Fruit fly (Drosophila melanogaster) whole organism, wandering third instar larva: Measurements from ENCODE around the gene cmet.
A peak's percentile ranks its signal among the peaks of the same experiment; 100 is the strongest.

Experiments used
- Abd-B ChIP-seq: fragments of >200 bp; optimal IDR thresholded peaks from 2 replicates; lab custom pipeline; 2017; ENCODE audit warnings: missing biosample characterization, missing genetic modification characterization
- CG32264 ChIP-seq: fragments of 200-800 bp; sonication (Bioruptor generic); optimal IDR thresholded peaks from 2 replicates; lab custom pipeline; 2016; ENCODE audit warnings: missing biosample characterization, missing genetic modification characterization
- CG9705 ChIP-seq: fragments of 200-800 bp; sonication (Bioruptor generic); optimal IDR thresholded peaks from 2 replicates; lab custom pipeline; 2018; ENCODE audit warnings: missing biosample characterization, mild to moderate bottlenecking, missing genetic modification characterization
- CrebA ChIP-seq: fragments of 200-800 bp; sonication (Bioruptor generic); optimal IDR thresholded peaks from 2 replicates; lab custom pipeline; 2016; ENCODE audit warnings: missing biosample characterization, mild to moderate bottlenecking, missing genetic modification characterization, borderline replicate concordance
- Dfd ChIP-seq: fragments of >200 bp; optimal IDR thresholded peaks from 2 replicates; lab custom pipeline; 2017; ENCODE audit warnings: missing biosample characterization, missing genetic modification characterization
- Dif ChIP-seq: fragments of 200-275, 200-300 bp; sonication (Bioruptor generic); optimal IDR thresholded peaks from 2 replicates; lab custom pipeline; 2018; ENCODE audit warnings: missing biosample characterization, missing genetic modification characterization; ENCODE audit not compliant: partially characterized antibody
- GATAd ChIP-seq: sonication (Bioruptor generic); optimal IDR thresholded peaks from 2 replicates; lab custom pipeline; 2016; ENCODE audit warnings: missing biosample characterization, missing genetic modification characterization
- HLH106 ChIP-seq: fragments of 200-800 bp; optimal IDR thresholded peaks from 3 replicates; lab custom pipeline; 2019; ENCODE audit warnings: missing biosample characterization, mild to moderate bottlenecking, missing genetic modification characterization, moderate library complexity
- Hnf4 ChIP-seq: fragments of 200-800 bp; sonication (Bioruptor generic); optimal IDR thresholded peaks from 2 replicates; lab custom pipeline; 2016; ENCODE audit warnings: missing biosample characterization, mild to moderate bottlenecking, missing genetic modification characterization
- Hr78 ChIP-seq: fragments of >200 bp; optimal IDR thresholded peaks from 2 replicates; lab custom pipeline; 2017; ENCODE audit warnings: missing biosample characterization, missing genetic modification characterization
- Jra ChIP-seq: sonication (Bioruptor generic); optimal IDR thresholded peaks from 2 replicates; lab custom pipeline; 2016; ENCODE audit warnings: missing biosample characterization, missing genetic modification characterization
- N ChIP-seq: fragments of >200 bp; optimal IDR thresholded peaks from 2 replicates; lab custom pipeline; 2018; ENCODE audit warnings: missing biosample characterization, missing external identifiers, missing genetic modification characterization
- OdsH ChIP-seq: fragments of 200-800 bp; sonication (Bioruptor generic); optimal IDR thresholded peaks from 2 replicates; lab custom pipeline; 2016; ENCODE audit warnings: missing biosample characterization, mild to moderate bottlenecking, missing genetic modification characterization
- Rel ChIP-seq, 2 experiments: fragments of 200-800 bp; sonication (Bioruptor generic) in 1 of 2; optimal IDR thresholded peaks; 2 replicates in 1 of 2; 3 replicates in 1 of 2; lab custom pipeline; 2016 to 2019; ENCODE audit warnings: mild to moderate bottlenecking in 2 of 2, missing biosample characterization in 2 of 2, missing genetic modification characterization in 2 of 2, moderate library complexity in 1 of 2
- Sp1 ChIP-seq: fragments of 200-800 bp; sonication (Bioruptor generic); optimal IDR thresholded peaks from 3 replicates; lab custom pipeline; 2019; ENCODE audit warnings: missing biosample characterization, mild to moderate bottlenecking, missing genetic modification characterization, moderate library complexity
- Vsx2 ChIP-seq: fragments of 200-300, 225-300 bp; sonication (Bioruptor generic); optimal IDR thresholded peaks from 2 replicates; lab custom pipeline; 2018; ENCODE audit warnings: missing biosample characterization, missing genetic modification characterization; ENCODE audit not compliant: partially characterized antibody
- br ChIP-seq: fragments of 200-800 bp; sonication (Bioruptor generic); optimal IDR thresholded peaks from 2 replicates; lab custom pipeline; 2016; ENCODE audit warnings: missing biosample characterization, missing genetic modification characterization
- brk ChIP-seq: fragments of 200-800 bp; sonication (Bioruptor generic); optimal IDR thresholded peaks from 2 replicates; lab custom pipeline; 2016; ENCODE audit warnings: missing biosample characterization, mild to moderate bottlenecking, missing genetic modification characterization
- dl ChIP-seq, 2 experiments: fragments of 175-275, 200-275 bp in 1 of 2; fragments of 200-275 bp in 1 of 2; sonication (Bioruptor generic); optimal IDR thresholded peaks; lab custom pipeline; 2018; ENCODE audit warnings: mild to moderate bottlenecking in 2 of 2, missing biosample characterization in 2 of 2, missing genetic modification characterization in 2 of 2, moderate library complexity in 2 of 2; ENCODE audit not compliant: partially characterized antibody in 2 of 2, insufficient read depth in 1 of 2
- dmrt93B ChIP-seq: fragments of 200-800 bp; sonication (Bioruptor generic); optimal IDR thresholded peaks from 2 replicates; lab custom pipeline; 2018; ENCODE audit warnings: missing biosample characterization, mild to moderate bottlenecking, missing genetic modification characterization
- dsf ChIP-seq: sonication (Bioruptor generic); optimal IDR thresholded peaks from 2 replicates; lab custom pipeline; 2016; ENCODE audit warnings: missing biosample characterization, missing genetic modification characterization, borderline replicate concordance
- ey ChIP-seq: fragments of 200-800 bp; sonication (Bioruptor generic); optimal IDR thresholded peaks from 2 replicates; lab custom pipeline; 2016; ENCODE audit warnings: missing biosample characterization, missing genetic modification characterization
- foxo ChIP-seq, 2 experiments: fragments of 200-800 bp; sonication (Bioruptor generic); optimal IDR thresholded peaks; 2 replicates in 1 of 2; 3 replicates in 1 of 2; lab custom pipeline; 2016 to 2017; ENCODE audit warnings: missing biosample characterization in 2 of 2, missing genetic modification characterization in 2 of 2
- fru ChIP-seq: fragments of 200-800 bp; sonication (Bioruptor generic); optimal IDR thresholded peaks from 3 replicates; lab custom pipeline; 2016; ENCODE audit warnings: missing biosample characterization, mild to moderate bottlenecking, missing genetic modification characterization
- h ChIP-seq: fragments of 200-800 bp; sonication (Bioruptor generic); optimal IDR thresholded peaks from 3 replicates; lab custom pipeline; 2016; ENCODE audit warnings: missing biosample characterization, mild to moderate bottlenecking, missing genetic modification characterization
- jim ChIP-seq: fragments of 175-275, 200-325 bp; sonication (Bioruptor generic); optimal IDR thresholded peaks from 2 replicates; lab custom pipeline; 2016; ENCODE audit warnings: missing biosample characterization, mild to moderate bottlenecking, missing genetic modification characterization
- lola ChIP-seq: fragments of >200 bp; optimal IDR thresholded peaks from 2 replicates; lab custom pipeline; 2017; ENCODE audit warnings: missing biosample characterization, missing genetic modification characterization
- pan ChIP-seq: fragments of >200 bp; optimal IDR thresholded peaks from 2 replicates; lab custom pipeline; 2017
- psq ChIP-seq: fragments of 200-800 bp; sonication (Bioruptor generic); optimal IDR thresholded peaks from 3 replicates; lab custom pipeline; 2017; ENCODE audit warnings: missing biosample characterization, mild to moderate bottlenecking, missing genetic modification characterization, moderate library complexity
- rgr ChIP-seq: fragments of 200-800 bp; sonication (Bioruptor generic); optimal IDR thresholded peaks from 3 replicates; lab custom pipeline; 2016; ENCODE audit warnings: missing biosample characterization, mild to moderate bottlenecking, missing genetic modification characterization
- sage ChIP-seq: fragments of 200-800 bp; sonication (Bioruptor generic); optimal IDR thresholded peaks from 2 replicates; lab custom pipeline; 2016; ENCODE audit warnings: missing biosample characterization, mild to moderate bottlenecking, missing genetic modification characterization
- sv ChIP-seq: fragments of 200-800 bp; sonication (Bioruptor generic); optimal IDR thresholded peaks from 3 replicates; lab custom pipeline; 2016; ENCODE audit warnings: missing biosample characterization, missing genetic modification characterization
- tai ChIP-seq: sonication (Bioruptor generic); optimal IDR thresholded peaks from 2 replicates; lab custom pipeline; 2016; ENCODE audit warnings: missing biosample characterization, missing genetic modification characterization
- usp ChIP-seq: fragments of >200 bp; optimal IDR thresholded peaks from 2 replicates; lab custom pipeline; 2017; ENCODE audit warnings: missing biosample characterization, missing genetic modification characterization
- woc ChIP-seq: sonication (Bioruptor generic); optimal IDR thresholded peaks from 2 replicates; lab custom pipeline; 2016; ENCODE audit warnings: missing biosample characterization, mild to moderate bottlenecking, missing genetic modification characterization

Gene cmet

DNA sequence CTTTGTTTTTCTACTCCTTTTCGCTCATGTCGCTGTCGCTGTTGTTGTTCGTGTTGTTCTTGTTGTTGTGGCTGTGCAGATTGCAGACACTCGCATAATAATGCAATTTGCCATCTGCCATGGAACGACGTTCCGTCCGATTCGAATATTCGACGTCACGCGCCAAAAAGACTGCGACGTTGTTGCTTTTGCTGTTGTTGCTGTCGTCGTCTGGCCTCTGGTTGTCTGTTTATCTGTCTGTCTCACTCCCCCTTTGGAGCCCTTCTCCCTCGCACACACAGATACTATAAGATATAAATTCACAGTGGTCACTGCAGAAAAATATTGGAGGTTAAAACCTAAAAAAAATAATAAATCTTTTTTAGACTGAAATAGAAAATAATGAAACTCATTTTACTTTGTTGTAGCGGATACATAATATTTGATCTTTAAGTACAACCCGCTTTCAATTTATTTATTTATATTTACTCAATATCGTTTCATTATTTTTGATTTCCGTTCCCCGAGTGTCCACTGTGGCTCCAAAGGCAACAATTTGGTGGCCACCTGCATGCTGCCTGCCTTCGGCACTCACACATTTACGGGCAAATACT, 49.3 kb downstream of the cmet start:
- no peak for TF ChIP-seq Dif (GFP tag; lab: Kevin White, UChicago)
- peak; percentile 75 for TF ChIP-seq tai (GFP tag; lab: Kevin White, UChicago)
- TF ChIP-seq dl (GFP tag; optimal IDR thresholded peaks at IDR 0.05; lab: Kevin White, UChicago; ENCODE audit: insufficient read depth in 1 of 2, partially characterized antibody in 2 of 2) = no peak
- peak; percentile 50 for TF ChIP-seq dsf (GFP tag; lab: Kevin White, UChicago)
- TF ChIP-seq Hr78 (GFP tag; lab: Kevin White, UChicago) = no peak
- TF ChIP-seq dmrt93B (GFP tag; lab: Kevin White, UChicago) = peak; percentile 75
- peak; percentile 78 for TF ChIP-seq Hnf4 (GFP tag; lab: Kevin White, UChicago)
- TF ChIP-seq brk (GFP tag; lab: Kevin White, UChicago) = peak; percentile 75
- no peak for TF ChIP-seq Dfd (GFP tag; lab: Kevin White, UChicago)
- TF ChIP-seq ey (GFP tag; lab: Kevin White, UChicago) = peak; percentile 86
- TF ChIP-seq Sp1 = peak; percentile 87
- TF ChIP-seq Vsx2 (GFP tag; lab: Kevin White, UChicago) = no peak
- TF ChIP-seq foxo (GFP tag; optimal IDR thresholded peaks at IDR 0.05; lab: Kevin White, UChicago) = peak in 1 of 2 experiments; percentile 83
- peak; percentile 54 for TF ChIP-seq Rel (GFP tag; optimal IDR thresholded peaks at IDR 0.05; lab: Kevin White, UChicago)
- TF ChIP-seq Rel (tag; optimal IDR thresholded peaks at IDR 0.05; lab: Kevin White, UChicago) = peak; percentile 61
- peak; percentile 89 for TF ChIP-seq fru (GFP tag; lab: Kevin White, UChicago)
- no peak for TF ChIP-seq jim (GFP tag; lab: Kevin White, UChicago)
- peak; percentile 80 for TF ChIP-seq psq (GFP tag; lab: Kevin White, UChicago)
- TF ChIP-seq br (GFP tag; lab: Kevin White, UChicago) = peak; percentile 80
- TF ChIP-seq Jra (GFP tag; lab: Kevin White, UChicago) = peak; percentile 49
- TF ChIP-seq GATAd (GFP tag; lab: Kevin White, UChicago) = no peak
- peak; percentile 92 for TF ChIP-seq OdsH (GFP tag; lab: Kevin White, UChicago)
- peak; percentile 57 for TF ChIP-seq sage
- TF ChIP-seq CG32264 = peak; percentile 47
- no peak for TF ChIP-seq CrebA (GFP tag; lab: Kevin White, UChicago)
- TF ChIP-seq CG9705 (GFP tag; lab: Kevin White, UChicago) = peak; percentile 80
- TF ChIP-seq sv (GFP tag; lab: Kevin White, UChicago) = no peak
- peak; percentile 89 for TF ChIP-seq rgr (GFP tag; lab: Kevin White, UChicago)
- TF ChIP-seq N = no peak
- TF ChIP-seq woc (GFP tag; lab: Kevin White, UChicago) = peak; percentile 89
- peak; percentile 92 for TF ChIP-seq h (GFP tag; lab: Kevin White, UChicago)
- TF ChIP-seq HLH106 (tag; lab: Kevin White, UChicago) = peak; percentile 90

DNA sequence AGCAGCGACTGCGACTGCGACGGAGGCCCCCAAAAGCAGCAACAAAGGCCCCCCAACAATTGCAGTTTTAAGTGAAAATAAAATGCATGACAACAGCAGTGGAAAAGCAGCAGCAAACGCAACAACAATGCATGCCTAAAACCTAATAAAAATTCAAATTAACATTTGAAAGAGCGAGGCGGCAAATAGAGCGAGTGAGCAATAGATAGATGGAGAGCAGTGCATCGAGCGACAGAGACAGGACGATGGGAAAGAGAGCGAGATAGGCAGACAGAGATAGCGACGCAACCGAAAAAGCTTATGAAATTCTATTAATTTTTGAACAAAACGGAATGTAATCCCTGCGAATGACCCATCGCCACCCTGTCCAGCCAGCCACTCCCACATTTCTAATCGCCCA, 49.9 kb downstream of the cmet start:
- TF ChIP-seq rgr (GFP tag; lab: Kevin White, UChicago) = no peak
- no peak for TF ChIP-seq HLH106 (tag; lab: Kevin White, UChicago)
- no peak for TF ChIP-seq Abd-B (GFP tag; lab: Kevin White, UChicago)
- TF ChIP-seq ey (GFP tag; lab: Kevin White, UChicago) = no peak
- TF ChIP-seq GATAd (GFP tag; lab: Kevin White, UChicago) = no peak
- no peak for TF ChIP-seq br (GFP tag; lab: Kevin White, UChicago)
- TF ChIP-seq tai (GFP tag; lab: Kevin White, UChicago) = no peak
- no peak for TF ChIP-seq h (GFP tag; lab: Kevin White, UChicago)
- TF ChIP-seq lola = no peak
- TF ChIP-seq pan (lab: Kevin White, UChicago) = no peak
- no peak for TF ChIP-seq usp
- no peak for TF ChIP-seq woc (GFP tag; lab: Kevin White, UChicago)
